Worm (Caenorhabditis elegans): ENCODE results near the gene vep-2.

- TF ChIP-seq ref-1 (GFP tag; conservative IDR thresholded peaks at IDR 0.05) (no peak), ztf-29 (GFP tag; IDR thresholded peaks at IDR 0.05) (no peak), klf-2 (GFP tag; conservative IDR thresholded peaks at IDR 0.05) (no peak), flt-1 (GFP tag; IDR thresholded peaks at IDR 0.05) (no peak), tab-1 (GFP tag; IDR thresholded peaks at IDR 0.05) (no peak), T22C8.4 (GFP tag; IDR thresholded peaks at IDR 0.05) (no peak), ztf-23 (GFP tag; IDR thresholded peaks at IDR 0.05) (no peak), cog-1 (tag; optimal IDR thresholded peaks at IDR 0.05) (no peak), med-1 (GFP tag; optimal IDR thresholded peaks at IDR 0.05; ENCODE audit: insufficient read depth) (no peak)
These were observed 10.9 kb upstream of the vep-2 start, which contains the start of gene del-9 for ce11 chrX:3617218-3617617.
